Worm (Caenorhabditis elegans) whole organism, L3 larva: ENCODE results near the gene srw-77.

Experiments
- R02D3.7 ChIP-seq: fragments of 150-350 bp; optimal IDR thresholded peaks from 2 replicates; lab custom pipeline; 2014; ENCODE audit warnings: missing biosample characterization, missing genetic modification characterization
- aly-2 ChIP-seq: fragments of 150-350 bp; optimal IDR thresholded peaks from 2 replicates; lab custom pipeline; 2014; ENCODE audit warnings: missing biosample characterization, missing genetic modification characterization
- ama-1 ChIP-seq: fragments of 150-350 bp; optimal IDR thresholded peaks from 2 replicates; lab custom pipeline; 2018
- ceh-28 ChIP-seq: fragments of 150-350 bp; optimal IDR thresholded peaks from 2 replicates; lab custom pipeline; 2014; ENCODE audit warnings: missing biosample characterization, missing genetic modification reagents, missing genetic modification characterization
- daf-12 ChIP-seq: fragments of 150-350 bp; optimal IDR thresholded peaks from 2 replicates; lab custom pipeline; 2014; ENCODE audit warnings: missing biosample characterization, missing genetic modification reagents, missing genetic modification characterization
- egl-27 ChIP-seq: sonication (generic microtip); optimal IDR thresholded peaks from 4 replicates; lab custom pipeline; 2017; ENCODE audit warnings: missing biosample characterization, missing genetic modification reagents, missing genetic modification characterization
- elt-2 ChIP-seq: sonication (generic microtip); optimal IDR thresholded peaks from 2 replicates; lab custom pipeline; 2016; ENCODE audit warnings: missing genetic modification reagents, mild to moderate bottlenecking, missing genetic modification characterization, missing compliant biosample characterization
- eor-1 ChIP-seq, 2 experiments: fragments of 150-350 bp; optimal IDR thresholded peaks; 2 replicates each; lab custom pipeline; 2014 to 2018; ENCODE audit warnings: missing biosample characterization in 2 of 2, missing genetic modification characterization in 2 of 2
- fos-1 ChIP-seq: fragments of 150-350 bp; optimal IDR thresholded peaks from 2 replicates; lab custom pipeline; 2014; ENCODE audit warnings: missing biosample characterization, missing genetic modification characterization
- hmg-11 ChIP-seq: sonication (generic microtip); optimal IDR thresholded peaks from 2 replicates; lab custom pipeline; 2016; ENCODE audit warnings: missing genetic modification characterization, missing compliant biosample characterization
- jun-1 ChIP-seq: fragments of 150-350 bp; optimal IDR thresholded peaks from 2 replicates; lab custom pipeline; 2014; ENCODE audit warnings: missing biosample characterization, missing genetic modification reagents, missing genetic modification characterization
- lin-15B ChIP-seq: fragments of 150-350 bp; optimal IDR thresholded peaks from 2 replicates; lab custom pipeline; 2014; ENCODE audit warnings: missing biosample characterization, missing genetic modification characterization
- lin-39 ChIP-seq: fragments of 150-350 bp; optimal IDR thresholded peaks from 2 replicates; lab custom pipeline; 2018; ENCODE audit warnings: missing biosample characterization, missing genetic modification reagents, missing genetic modification characterization
- lsy-12 ChIP-seq: sonication (generic microtip); optimal IDR thresholded peaks from 2 replicates; lab custom pipeline; 2016; ENCODE audit warnings: mild to moderate bottlenecking, missing genetic modification characterization, missing compliant biosample characterization
- mdl-1 ChIP-seq: fragments of 150-350 bp; optimal IDR thresholded peaks from 2 replicates; lab custom pipeline; 2014; ENCODE audit warnings: missing biosample characterization, missing genetic modification characterization
- nfya-1 ChIP-seq: sonication (generic microtip); optimal IDR thresholded peaks from 2 replicates; lab custom pipeline; 2017; ENCODE audit warnings: missing genetic modification characterization, mild to moderate bottlenecking, missing compliant biosample characterization, antibody characterized with exemption, moderate library complexity; ENCODE audit not compliant: insufficient read depth
- nhr-12 ChIP-seq: fragments of 150-350 bp; optimal IDR thresholded peaks from 2 replicates; lab custom pipeline; 2014; ENCODE audit warnings: missing biosample characterization, missing genetic modification characterization
- nhr-23 ChIP-seq: fragments of 150-350 bp; optimal IDR thresholded peaks from 2 replicates; lab custom pipeline; 2014; ENCODE audit warnings: missing biosample characterization, missing genetic modification reagents, missing genetic modification characterization
- nhr-237 ChIP-seq: fragments of 150-350 bp; optimal IDR thresholded peaks from 2 replicates; lab custom pipeline; 2014; ENCODE audit warnings: missing biosample characterization, missing genetic modification characterization
- nhr-28 ChIP-seq: fragments of 150-350 bp; optimal IDR thresholded peaks from 2 replicates; lab custom pipeline; 2014; ENCODE audit warnings: missing biosample characterization, missing genetic modification characterization
- nhr-43 ChIP-seq: sonication (generic microtip); optimal IDR thresholded peaks from 2 replicates; lab custom pipeline; 2016; ENCODE audit warnings: mild to moderate bottlenecking, missing genetic modification characterization, missing compliant biosample characterization; ENCODE audit not compliant: poor library complexity, severe bottlenecking
- nhr-67 ChIP-seq: fragments of 150-350 bp; optimal IDR thresholded peaks from 2 replicates; lab custom pipeline; 2014; ENCODE audit warnings: missing biosample characterization, missing genetic modification characterization
- nhr-77 ChIP-seq: fragments of 150-350 bp; optimal IDR thresholded peaks from 2 replicates; lab custom pipeline; 2014; ENCODE audit warnings: missing biosample characterization, missing genetic modification characterization
- pqm-1 ChIP-seq: fragments of 150-350 bp; optimal IDR thresholded peaks from 2 replicates; lab custom pipeline; 2017; ENCODE audit warnings: missing biosample characterization, missing genetic modification characterization, inconsistent platforms
- sea-2 ChIP-seq: fragments of 150-350 bp; sonication (generic microtip); optimal IDR thresholded peaks from 4 replicates; lab custom pipeline; 2014; ENCODE audit warnings: missing biosample characterization, missing genetic modification reagents, missing genetic modification characterization
- snpc-4 ChIP-seq: fragments of 150-350 bp; optimal IDR thresholded peaks from 2 replicates; lab custom pipeline; 2014; ENCODE audit warnings: missing biosample characterization, missing genetic modification characterization
- unc-62 ChIP-seq: fragments of 150-350 bp; sonication (generic microtip); optimal IDR thresholded peaks from 4 replicates; lab custom pipeline; 2014; ENCODE audit warnings: missing biosample characterization, missing genetic modification reagents, missing genetic modification characterization
- ztf-4 ChIP-seq: fragments of 150-350 bp; optimal IDR thresholded peaks from 2 replicates; lab custom pipeline; 2014; ENCODE audit warnings: missing biosample characterization, missing genetic modification characterization

srw-77 gene

ce11 chrV:16591992-16592798, 51.3 kb downstream of the srw-77 start, which contains the start of gene srh-269:
Gene srh-269, minus strand, starts transcription at chrV:16592042.
- TF ChIP-seq nhr-67 (no peak), sea-2 (GFP tag; lab: Kevin White, UChicago) (no peak), nhr-12 (tag; lab: Kevin White, UChicago) (no peak), snpc-4 (tag; lab: Kevin White, UChicago) (peak; percentile 47), daf-12 (tag; lab: Kevin White, UChicago) (no peak), hmg-11 (tag; lab: Kevin White, UChicago) (peak; percentile 85), ztf-4 (tag; lab: Kevin White, UChicago) (peak; percentile 56), aly-2 (no peak), R02D3.7 (tag; lab: Kevin White, UChicago) (no peak), nhr-28 (tag; lab: Kevin White, UChicago) (no peak), ceh-28 (tag; lab: Kevin White, UChicago) (no peak), lin-39 (tag; lab: Kevin White, UChicago) (peak; percentile 41), unc-62 (GFP tag; lab: Kevin White, UChicago) (no peak), nhr-23 (no peak), nhr-237 (no peak), nhr-77 (tag; lab: Kevin White, UChicago) (no peak), ama-1 (lab: Kevin White, UChicago) (peak; percentile 95), elt-2 (tag; lab: Kevin White, UChicago) (peak; percentile 61), egl-27 (peak; percentile 33), fos-1 (tag; lab: Kevin White, UChicago) (peak; percentile 68), lsy-12 (tag; lab: Kevin White, UChicago) (peak; percentile 67), pqm-1 (tag; lab: Kevin White, UChicago) (peak; percentile 32), nhr-43 (peak; percentile 71), nfya-1 (tag; lab: Kevin White, UChicago) (peak; percentile 46), eor-1 (tag; optimal IDR thresholded peaks at IDR 0.05; lab: Kevin White, UChicago) (no peak), lin-15B (tag; lab: Kevin White, UChicago) (no peak), jun-1 (tag; lab: Kevin White, UChicago) (peak; percentile 18), mdl-1 (no peak)
